Fruit fly (Drosophila melanogaster): ENCODE measurements around the gene CG12321.

DNA sequence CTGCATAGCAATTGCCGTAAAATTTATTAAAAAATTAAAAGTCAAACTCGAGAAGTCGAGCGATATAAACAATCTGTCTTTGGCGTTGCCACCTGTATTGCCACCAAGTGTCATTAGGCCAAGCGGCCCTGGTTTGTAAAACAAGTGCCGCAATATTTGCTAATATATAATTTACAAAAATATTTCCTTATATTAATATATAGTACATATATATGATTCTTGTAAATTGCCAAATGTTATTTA is 21.4 kb downstream of the CG12321 start, which contains the start of the genes CG7215 and Prx5:
- TF ChIP-seq psq (optimal IDR thresholded peaks at IDR 0.05) (no peak), Dll (optimal IDR thresholded peaks at IDR 0.05) (no peak), pan (optimal IDR thresholded peaks at IDR 0.05) (no peak)
